Fruit fly (Drosophila melanogaster): Measurements from ENCODE around the gene CG9016.

CG9016 gene

dm6 chr2L:5876474-5877067, 46.9 kb downstream of the CG9016 start (continued):
- TF ChIP-seq CG1647 (GFP tag; optimal IDR thresholded peaks at IDR 0.05): no peak
- no peak for TF ChIP-seq usp (GFP tag; optimal IDR thresholded peaks at IDR 0.05)
- TF ChIP-seq HLH3B (GFP tag; IDR thresholded peaks at IDR 0.05): no peak; the same call in 1 of the 2 replicates
- TF ChIP-seq gt (GFP tag; IDR thresholded peaks at IDR 0.05): no peak
- no peak for TF ChIP-seq CG13624 (GFP tag; optimal IDR thresholded peaks at IDR 0.05)
- no peak for TF ChIP-seq Scr (GFP tag; IDR thresholded peaks at IDR 0.05; ENCODE audit: partially characterized antibody)
- TF ChIP-seq az2 (GFP tag; optimal IDR thresholded peaks at IDR 0.05): no peak
- TF ChIP-seq zen (tag; optimal IDR thresholded peaks at IDR 0.05): no peak
- no peak for TF ChIP-seq HmgD (GFP tag; optimal IDR thresholded peaks at IDR 0.05)
- TF ChIP-seq CG10209 (GFP tag; optimal IDR thresholded peaks at IDR 0.05): peak; percentile 35
- TF ChIP-seq Hr51 (GFP tag; optimal IDR thresholded peaks at IDR 0.05): peak in 1 of 2 experiments; percentile 24
- TF ChIP-seq MESR4 (GFP tag; optimal IDR thresholded peaks at IDR 0.05): no peak
- TF ChIP-seq CG13123 (GFP tag; optimal IDR thresholded peaks at IDR 0.05): peak; percentile 2
- TF ChIP-seq CG8281 (tag; optimal IDR thresholded peaks at IDR 0.05): peak; percentile 19
- peak; percentile 15 for TF ChIP-seq CG13775 (GFP tag; optimal IDR thresholded peaks at IDR 0.05)
- no peak for TF ChIP-seq CG3726 (GFP tag; IDR thresholded peaks at IDR 0.05)
- no peak for TF ChIP-seq Aef1 (GFP tag; IDR thresholded peaks at IDR 0.05)
- TF ChIP-seq dm (GFP tag; optimal IDR thresholded peaks at IDR 0.05): no peak
- peak; percentile 67 for TF ChIP-seq mirr (GFP tag; optimal IDR thresholded peaks at IDR 0.05)
- TF ChIP-seq Doc2 (GFP tag; IDR thresholded peaks at IDR 0.05): no peak
- TF ChIP-seq hb (GFP tag; IDR thresholded peaks at IDR 0.05; ENCODE audit: partially characterized antibody): no peak
- 0 out of 3 replicates have a peak, but pooled peaks have one; percentile 18 for TF ChIP-seq CG11695 (GFP tag; IDR thresholded peaks at IDR 0.05)
- no peak for TF ChIP-seq Ravus (GFP tag; IDR thresholded peaks at IDR 0.05)
- no peak for TF ChIP-seq CG32767 (GFP tag; IDR thresholded peaks at IDR 0.05)
- peak; percentile 45 for TF ChIP-seq gem (tag; optimal IDR thresholded peaks at IDR 0.05)
- TF ChIP-seq trh (GFP tag; optimal IDR thresholded peaks at IDR 0.05): no peak
- TF ChIP-seq chinmo (GFP tag; IDR thresholded peaks at IDR 0.05; ENCODE audit: partially characterized antibody): no peak
- TF ChIP-seq dmrt99B (tag; optimal IDR thresholded peaks at IDR 0.05): peak; percentile 20
- TF ChIP-seq sr (GFP tag; IDR thresholded peaks at IDR 0.05): no peak
- TF ChIP-seq otp (GFP tag; IDR thresholded peaks at IDR 0.05): 0 out of 3 replicates have a peak, but pooled peaks have one; percentile 44
- peak; percentile 1 for TF ChIP-seq CG11723 (GFP tag; optimal IDR thresholded peaks at IDR 0.05)
- no peak for TF ChIP-seq CG14667 (GFP tag; IDR thresholded peaks at IDR 0.05)
- TF ChIP-seq Mes4 (GFP tag; optimal IDR thresholded peaks at IDR 0.05): no peak
- TF ChIP-seq CG12155 (GFP tag; optimal IDR thresholded peaks at IDR 0.05): no peak
- no peak for TF ChIP-seq HLH4C (GFP tag; IDR thresholded peaks at IDR 0.05; ENCODE audit: partially characterized antibody)
- TF ChIP-seq inv (GFP tag; IDR thresholded peaks at IDR 0.05; ENCODE audit: partially characterized antibody): no peak
- 0 out of 2 replicates have a peak, but pooled peaks have one; percentile 17 for TF ChIP-seq Drgx (GFP tag; IDR thresholded peaks at IDR 0.05)
- no peak for TF ChIP-seq da (GFP tag; optimal IDR thresholded peaks at IDR 0.05)
- TF ChIP-seq CG17359 (tag; optimal IDR thresholded peaks at IDR 0.05): peak; percentile 20
- peak; percentile 20 for TF ChIP-seq Dek (tag; optimal IDR thresholded peaks at IDR 0.05)
- no peak for TF ChIP-seq CG14441 (GFP tag; IDR thresholded peaks at IDR 0.05)
- peak; percentile 43 for TF ChIP-seq nau (GFP tag; optimal IDR thresholded peaks at IDR 0.05)
- no peak for TF ChIP-seq CG14710 (tag; optimal IDR thresholded peaks at IDR 0.05)
- peak; percentile 57 for TF ChIP-seq ATbp (GFP tag; optimal IDR thresholded peaks at IDR 0.05)
- TF ChIP-seq CG6854 (GFP tag; optimal IDR thresholded peaks at IDR 0.05): no peak
- TF ChIP-seq CG2889 (GFP tag; IDR thresholded peaks at IDR 0.05): no peak
- no peak for TF ChIP-seq Dad (GFP tag; optimal IDR thresholded peaks at IDR 0.05)
- TF ChIP-seq Camta (GFP tag; optimal IDR thresholded peaks at IDR 0.05): no peak
- TF ChIP-seq CG1792 (GFP tag; optimal IDR thresholded peaks at IDR 0.05): no peak
- TF ChIP-seq slbo (GFP tag; IDR thresholded peaks at IDR 0.05): no peak

Measured in whole organism, embryonic.